Worm (Caenorhabditis elegans) whole organism, late embryonic: ENCODE results near the gene elpc-2.

Experiments
- K02D7.2 ChIP-seq: sonication (generic microtip); optimal IDR thresholded peaks from 2 replicates; lab custom pipeline; 2017; ENCODE audit warnings: mild to moderate bottlenecking, missing genetic modification characterization, missing compliant biosample characterization
- ceh-24 ChIP-seq: sonication (generic microtip); optimal IDR thresholded peaks from 2 replicates; lab custom pipeline; 2016; ENCODE audit warnings: mild to moderate bottlenecking, missing genetic modification characterization, missing compliant biosample characterization
- hlh-13 ChIP-seq: fragments of 200-800 bp; sonication (Bioruptor generic); optimal IDR thresholded peaks from 2 replicates; lab custom pipeline; 2018; ENCODE audit warnings: mild to moderate bottlenecking, missing genetic modification characterization, missing compliant biosample characterization
- mec-3 ChIP-seq: sonication (generic microtip); optimal IDR thresholded peaks from 2 replicates; lab custom pipeline; 2016; ENCODE audit warnings: borderline replicate concordance, missing genetic modification characterization, missing compliant biosample characterization
- nfya-1 ChIP-seq: sonication (generic microtip); optimal IDR thresholded peaks from 2 replicates; lab custom pipeline; 2017; ENCODE audit warnings: missing genetic modification characterization, mild to moderate bottlenecking, missing compliant biosample characterization, antibody characterized with exemption, moderate library complexity
- pqm-1 ChIP-seq: sonication (generic microtip); optimal IDR thresholded peaks from 2 replicates; lab custom pipeline; 2016; ENCODE audit warnings: missing genetic modification characterization, missing compliant biosample characterization
- tbx-7 ChIP-seq: sonication (generic microtip); optimal IDR thresholded peaks from 2 replicates; lab custom pipeline; 2016; ENCODE audit warnings: missing genotype, missing genetic modification characterization, missing compliant biosample characterization
- unc-55 ChIP-seq: sonication (generic microtip); optimal IDR thresholded peaks from 2 replicates; lab custom pipeline; 2017; ENCODE audit warnings: missing biosample characterization, missing genetic modification reagents, missing genetic modification characterization
- unc-86 ChIP-seq: sonication (generic microtip); optimal IDR thresholded peaks from 2 replicates; lab custom pipeline; 2016; ENCODE audit warnings: missing genetic modification characterization, missing compliant biosample characterization

DNA sequence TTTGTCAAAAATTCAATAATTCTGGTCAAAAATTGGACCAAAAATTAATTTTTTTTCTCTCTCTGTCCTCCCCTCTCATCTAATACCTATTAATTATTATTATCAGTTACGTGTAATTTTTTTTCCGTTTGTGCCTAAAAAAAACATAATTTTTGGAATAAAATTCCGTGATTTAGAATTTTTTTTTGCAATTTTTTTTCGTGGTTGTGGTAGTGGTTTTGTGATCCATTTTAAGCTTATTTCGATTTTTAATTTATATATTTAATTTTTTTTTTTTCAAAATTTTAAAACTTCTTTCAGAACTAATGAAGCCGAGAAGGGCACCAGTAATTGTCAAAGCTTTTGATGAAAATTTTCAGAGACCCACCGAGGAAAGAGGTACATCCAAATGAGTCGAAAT lies 25.7 kb downstream of the elpc-2 start, which contains the start of gene sas-1:
- TF ChIP-seq pqm-1 (tag; lab: Kevin White, UChicago), result no peak
- TF ChIP-seq unc-86 (tag; lab: Kevin White, UChicago), result no peak
- no peak for TF ChIP-seq K02D7.2 (tag; lab: Kevin White, UChicago)
- no peak for TF ChIP-seq hlh-13 (GFP tag; lab: Kevin White, UChicago)
- TF ChIP-seq ceh-24 (tag; lab: Kevin White, UChicago), result no peak
- no peak for TF ChIP-seq tbx-7 (tag; lab: Kevin White, UChicago)
- TF ChIP-seq unc-55, result no peak
- TF ChIP-seq nfya-1 (tag; lab: Kevin White, UChicago), result no peak
- no peak for TF ChIP-seq mec-3
